Worm (Caenorhabditis elegans): Measurements from ENCODE around the gene his-70.
A peak's percentile ranks its signal among the peaks of the same experiment; 100 is the strongest.

his-70 gene

DNA sequence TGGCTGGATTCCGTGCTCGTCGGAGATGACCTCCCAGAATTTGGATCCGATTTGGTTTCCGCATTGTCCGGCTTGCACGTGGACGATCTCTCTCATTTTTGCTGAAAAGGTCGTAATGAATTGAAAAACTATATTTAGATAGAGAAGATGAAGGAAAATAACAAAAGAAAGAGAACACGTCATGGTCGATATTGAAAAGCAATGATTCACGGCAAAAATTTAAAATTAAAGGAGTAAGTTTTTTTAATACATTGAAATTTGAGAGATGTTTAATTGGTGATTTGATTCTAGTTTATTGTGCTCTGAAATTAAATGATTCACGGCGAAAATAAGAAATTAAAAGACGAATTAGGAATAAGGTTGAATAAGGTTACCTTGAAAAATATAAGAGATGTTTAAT is 42.4 kb downstream of the his-70 start, which contains the start of gene tbb-2:
Gene tbb-2 (minus strand): TSS at position 101 of the 400 bp plus-strand sequence.
- TF ChIP-seq nhr-77 (tag; optimal IDR thresholded peaks at IDR 0.05), result no peak
- no peak for TF ChIP-seq pqm-1 (tag; optimal IDR thresholded peaks at IDR 0.05)

DNA sequence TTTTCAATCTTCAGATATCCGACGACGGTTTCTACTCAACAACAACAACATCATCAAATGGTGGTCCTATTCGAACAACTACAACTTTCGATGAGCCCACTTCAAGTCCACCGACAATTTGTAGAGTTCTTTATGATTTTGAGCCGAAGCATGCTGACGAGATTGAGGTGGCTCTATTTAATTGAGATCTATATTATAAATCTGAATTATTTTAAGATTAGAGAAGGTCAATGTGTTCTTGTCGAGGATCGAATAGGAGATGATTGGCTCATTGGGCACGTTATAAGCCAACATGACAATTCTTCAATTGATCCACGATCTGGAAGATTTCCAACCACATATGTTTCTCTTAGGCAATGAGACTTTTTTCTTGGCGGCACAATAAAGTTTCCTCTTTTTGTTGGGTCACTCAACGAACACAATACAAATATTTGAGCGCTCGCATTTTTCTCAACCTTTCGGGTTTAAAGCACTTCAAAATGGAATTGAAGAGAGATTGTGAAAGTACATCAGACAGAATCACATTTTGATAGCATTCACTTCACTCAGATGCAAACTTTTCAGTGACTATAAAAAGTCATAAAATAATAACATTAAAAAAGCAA is 44.4 kb downstream of the his-70 start:
- TF ChIP-seq lin-39 (tag; optimal IDR thresholded peaks at IDR 0.05), result no peak
- TF ChIP-seq ceh-82 (tag; optimal IDR thresholded peaks at IDR 0.05), result peak; percentile 33
- peak; percentile 57 for TF ChIP-seq nhr-23 (tag; optimal IDR thresholded peaks at IDR 0.05)
- TF ChIP-seq ceh-16 (tag; optimal IDR thresholded peaks at IDR 0.05), result no peak
- peak; percentile 17 for TF ChIP-seq tbx-2 (tag; optimal IDR thresholded peaks at IDR 0.05)
- TF ChIP-seq egl-5 (tag; optimal IDR thresholded peaks at IDR 0.05), result no peak
- no peak for TF ChIP-seq fos-1 (tag; optimal IDR thresholded peaks at IDR 0.05)
- no peak for TF ChIP-seq fkh-2 (tag; optimal IDR thresholded peaks at IDR 0.05)
- no peak for TF ChIP-seq nhr-11 (tag; optimal IDR thresholded peaks at IDR 0.05)
- peak; percentile 52 for TF ChIP-seq nhr-43 (tag; optimal IDR thresholded peaks at IDR 0.05; ENCODE audit: poor library complexity, severe bottlenecking)
- TF ChIP-seq eor-1 (tag; optimal IDR thresholded peaks at IDR 0.05), result no peak
- TF ChIP-seq ZK546.5 (tag; optimal IDR thresholded peaks at IDR 0.05), result no peak
- TF ChIP-seq ztf-11 (tag; optimal IDR thresholded peaks at IDR 0.05), result no peak
- TF ChIP-seq aly-2 (tag; optimal IDR thresholded peaks at IDR 0.05), result peak; percentile 90
- TF ChIP-seq pqm-1 (tag; optimal IDR thresholded peaks at IDR 0.05), result no peak
- TF ChIP-seq unc-39 (tag; optimal IDR thresholded peaks at IDR 0.05), result no peak
- no peak for TF ChIP-seq skn-1 (tag; optimal IDR thresholded peaks at IDR 0.05)
- no peak for TF ChIP-seq lin-15B (tag; optimal IDR thresholded peaks at IDR 0.05)
- TF ChIP-seq fkh-10 (GFP tag; optimal IDR thresholded peaks at IDR 0.05), result no peak
- no peak for TF ChIP-seq nhr-12 (tag; optimal IDR thresholded peaks at IDR 0.05)
- peak; percentile 26 for TF ChIP-seq lsy-12 (tag; optimal IDR thresholded peaks at IDR 0.05)
- TF ChIP-seq ama-1 (optimal IDR thresholded peaks at IDR 0.05), result peak; percentile 72
- no peak for TF ChIP-seq nhr-28 (tag; optimal IDR thresholded peaks at IDR 0.05)
- no peak for TF ChIP-seq ceh-9 (tag; optimal IDR thresholded peaks at IDR 0.05)
- peak; percentile 40 for TF ChIP-seq ceh-28 (tag; optimal IDR thresholded peaks at IDR 0.05)
- TF ChIP-seq snpc-4 (tag; optimal IDR thresholded peaks at IDR 0.05), result no peak
- no peak for TF ChIP-seq hmg-11 (tag; optimal IDR thresholded peaks at IDR 0.05)
- TF ChIP-seq elt-3 (tag; optimal IDR thresholded peaks at IDR 0.05), result no peak
- no peak for TF ChIP-seq R02D3.7 (tag; optimal IDR thresholded peaks at IDR 0.05)
- TF ChIP-seq elt-1 (tag; optimal IDR thresholded peaks at IDR 0.05), result no peak
- no peak for TF ChIP-seq zag-1 (tag; optimal IDR thresholded peaks at IDR 0.05)
- TF ChIP-seq nhr-67 (tag; optimal IDR thresholded peaks at IDR 0.05), result no peak
- TF ChIP-seq nfya-1 (tag; optimal IDR thresholded peaks at IDR 0.05; ENCODE audit: insufficient read depth), result no peak
- peak; percentile 10 for TF ChIP-seq egl-27 (tag; optimal IDR thresholded peaks at IDR 0.05)
- TF ChIP-seq sea-2 (GFP tag; optimal IDR thresholded peaks at IDR 0.05), result no peak
- peak; percentile 57 for TF ChIP-seq ztf-4 (tag; optimal IDR thresholded peaks at IDR 0.05)
- TF ChIP-seq nhr-237 (tag; optimal IDR thresholded peaks at IDR 0.05), result no peak
- TF ChIP-seq pha-4 (tag; optimal IDR thresholded peaks at IDR 0.05), result peak; percentile 60
- no peak for TF ChIP-seq nhr-25 (tag; optimal IDR thresholded peaks at IDR 0.05)
- no peak for TF ChIP-seq mdl-1 (tag; optimal IDR thresholded peaks at IDR 0.05)
- TF ChIP-seq mml-1 (tag; optimal IDR thresholded peaks at IDR 0.05), result no peak
- TF ChIP-seq unc-62 (GFP tag; optimal IDR thresholded peaks at IDR 0.05), result no peak
- no peak for TF ChIP-seq daf-12 (tag; optimal IDR thresholded peaks at IDR 0.05)
- peak; percentile 7 for TF ChIP-seq elt-2 (tag; optimal IDR thresholded peaks at IDR 0.05)
- peak; percentile 48 for TF ChIP-seq jun-1 (tag; optimal IDR thresholded peaks at IDR 0.05)
- TF ChIP-seq nhr-77 (tag; optimal IDR thresholded peaks at IDR 0.05), result no peak
- TF ChIP-seq nhr-76 (tag; optimal IDR thresholded peaks at IDR 0.05), result no peak

Measured in whole organism, L3 larva.